Fruit fly (Drosophila melanogaster) whole organism, embryonic: ENCODE data around the gene Rab8.

Experiments used
- ATbp ChIP-seq: fragments of 200-800 bp; sonication (Bioruptor generic); optimal IDR thresholded peaks from 2 replicates; lab custom pipeline; 2017; ENCODE audit warnings: missing biosample characterization, mild to moderate bottlenecking, missing genetic modification characterization, missing genetic modification reagents
- Aef1 ChIP-seq: fragments of 200-800 bp; sonication (Bioruptor generic); IDR thresholded peaks from 3 replicates; pipeline ENCODE4 v1.3.6; 2022; ENCODE audit warnings: missing biosample characterization, missing genetic modification characterization
- Atf6 ChIP-seq: fragments of 200-800 bp; sonication (Bioruptor generic); IDR thresholded peaks from 2 replicates; pipeline ENCODE4 v1.3.6; 2022; ENCODE audit warnings: missing biosample characterization, missing genetic modification characterization
- Awh ChIP-seq: fragments of 200-800 bp; sonication (Bioruptor generic); IDR thresholded peaks from 2 replicates; pipeline ENCODE4, ENCODE4 v1.3.6; 2022; ENCODE audit warnings: missing biosample characterization, missing genetic modification characterization
- B-H1 ChIP-seq: fragments of 200-800 bp; sonication (Bioruptor generic); IDR thresholded peaks from 3 replicates; pipeline ENCODE4 v1.3.6; 2022; ENCODE audit warnings: missing biosample characterization, missing genetic modification characterization
- CG1233 ChIP-seq: fragments of 200-800 bp; sonication (Bioruptor generic); optimal IDR thresholded peaks from 4 replicates; lab custom pipeline; 2018; ENCODE audit warnings: missing biosample characterization, mild to moderate bottlenecking, missing genetic modification characterization
- CG13624 ChIP-seq: fragments of 200-800 bp; sonication (Bioruptor generic); optimal IDR thresholded peaks from 2 replicates; lab custom pipeline; 2016; ENCODE audit warnings: missing biosample characterization, missing genetic modification characterization
- CG13894 ChIP-seq: fragments of 200-800 bp; sonication (Bioruptor generic); optimal IDR thresholded peaks from 3 replicates; lab custom pipeline; 2018; ENCODE audit warnings: missing biosample characterization, mild to moderate bottlenecking, missing genetic modification characterization, moderate library complexity
- CG14710 ChIP-seq: fragments of 200-800 bp; sonication (Bioruptor generic); optimal IDR thresholded peaks from 3 replicates; lab custom pipeline; 2019; ENCODE audit warnings: missing biosample characterization, mild to moderate bottlenecking, missing genetic modification characterization, moderate library complexity
- CG3838 ChIP-seq: fragments of 200-800 bp; sonication (Bioruptor generic); optimal IDR thresholded peaks from 3 replicates; lab custom pipeline; 2016; ENCODE audit warnings: missing biosample characterization, missing genetic modification characterization
- CG7963 ChIP-seq: fragments of 200-800 bp; sonication (Bioruptor generic); IDR thresholded peaks from 3 replicates; pipeline ENCODE4 v1.3.6; 2022; ENCODE audit warnings: missing biosample characterization, missing genetic modification characterization; ENCODE audit not compliant: partially characterized antibody
- CG8290 ChIP-seq, 3 experiments: fragments of 200-800 bp; sonication (Bioruptor generic); optimal IDR thresholded peaks; 2 replicates each; lab custom pipeline; 2016 to 2019; ENCODE audit warnings: missing biosample characterization in 3 of 3, missing genetic modification characterization in 3 of 3, mild to moderate bottlenecking in 2 of 3, moderate library complexity in 1 of 3
- CG8765 ChIP-seq: fragments of 200-800 bp; sonication (Bioruptor generic); IDR thresholded peaks from 2 replicates; pipeline ENCODE4 v1.3.6; 2022; ENCODE audit warnings: missing biosample characterization, missing genetic modification characterization
- CG9876 ChIP-seq: fragments of 200-800 bp; sonication (Bioruptor generic); optimal IDR thresholded peaks from 2 replicates; lab custom pipeline; 2016; ENCODE audit warnings: missing biosample characterization, missing genetic modification characterization
- Dref ChIP-seq: fragments of 200-800 bp; sonication (Bioruptor generic); IDR thresholded peaks from 2 replicates; pipeline ENCODE4 v1.3.6; 2022; ENCODE audit warnings: missing biosample characterization, missing genetic modification characterization
- E2f1 ChIP-seq: fragments of 200-800 bp; sonication (Bioruptor generic); IDR thresholded peaks from 2 replicates; pipeline ENCODE4 v1.3.6; 2022; ENCODE audit warnings: missing biosample characterization, missing genetic modification characterization
- E2f2 ChIP-seq: fragments of 200-800 bp; sonication (Bioruptor generic); IDR thresholded peaks from 2 replicates; pipeline ENCODE4 v1.3.6; 2022; ENCODE audit warnings: missing biosample characterization, missing genetic modification characterization
- Elba2 ChIP-seq: fragments of 200-800 bp; sonication (Bioruptor generic); optimal IDR thresholded peaks from 3 replicates; lab custom pipeline; 2016; ENCODE audit warnings: missing biosample characterization, missing genetic modification characterization
- Hr51 ChIP-seq, 2 experiments: fragments of 200-800 bp; sonication (Bioruptor generic); optimal IDR thresholded peaks; 2 replicates in 1 of 2; 3 replicates in 1 of 2; lab custom pipeline; 2016 to 2018; ENCODE audit warnings: missing biosample characterization in 2 of 2, missing genetic modification characterization in 2 of 2, mild to moderate bottlenecking in 1 of 2, moderate library complexity in 1 of 2
- Hsf ChIP-seq: fragments of 200-800 bp; sonication (Bioruptor generic); optimal IDR thresholded peaks from 3 replicates; lab custom pipeline; 2016; ENCODE audit warnings: missing biosample characterization, missing genetic modification characterization
- Mad ChIP-seq: fragments of 200-800 bp; sonication (Bioruptor generic); optimal IDR thresholded peaks from 2 replicates; lab custom pipeline; 2016; ENCODE audit warnings: missing biosample characterization, missing genetic modification characterization
- Nf-YA ChIP-seq: fragments of 200-800 bp; sonication (Bioruptor generic); IDR thresholded peaks from 2 replicates; pipeline ENCODE4 v1.3.6; 2022; ENCODE audit warnings: missing biosample characterization, missing genetic modification characterization
- NfI ChIP-seq: fragments of 200-800 bp; sonication (Bioruptor generic); optimal IDR thresholded peaks from 3 replicates; lab custom pipeline; 2018; ENCODE audit warnings: missing biosample characterization, mild to moderate bottlenecking, missing genetic modification characterization, moderate library complexity
- Opbp ChIP-seq: fragments of 200-800 bp; sonication (Bioruptor generic); IDR thresholded peaks from 3 replicates; pipeline ENCODE4 v1.3.6; 2022; ENCODE audit warnings: missing biosample characterization, missing genetic modification characterization; ENCODE audit not compliant: partially characterized antibody
- Ptx1 ChIP-seq: fragments of 200-800 bp; sonication (Bioruptor generic); IDR thresholded peaks from 2 replicates; pipeline ENCODE4 v1.3.6; 2022; ENCODE audit warnings: missing biosample characterization, missing genetic modification characterization
- Scr ChIP-seq: fragments of 200-800 bp; sonication (Bioruptor generic); IDR thresholded peaks from 2 replicates; pipeline ENCODE4 v1.3.6; 2022; ENCODE audit warnings: missing biosample characterization, missing genetic modification characterization; ENCODE audit not compliant: partially characterized antibody
- amos ChIP-seq: fragments of 200-800 bp; sonication (Bioruptor generic); IDR thresholded peaks from 2 replicates; pipeline ENCODE4 v1.3.6; 2022; ENCODE audit warnings: missing biosample characterization, missing genetic modification characterization; ENCODE audit not compliant: partially characterized antibody
- aop ChIP-seq: fragments of 200-800 bp; sonication (Bioruptor generic); IDR thresholded peaks from 2 replicates; pipeline ENCODE4 v1.3.6; 2022; ENCODE audit warnings: missing biosample characterization, missing genetic modification characterization
- cg ChIP-seq: fragments of 200-800 bp; sonication (Bioruptor generic); optimal IDR thresholded peaks from 3 replicates; lab custom pipeline; 2019; ENCODE audit warnings: missing biosample characterization, mild to moderate bottlenecking, missing genetic modification characterization, moderate library complexity
- chif ChIP-seq, 2 experiments: fragments of 200-800 bp; sonication (Bioruptor generic); optimal IDR thresholded peaks; 3 replicates each; lab custom pipeline; 2016; ENCODE audit warnings: missing biosample characterization in 2 of 2, missing genetic modification characterization in 2 of 2
- ci ChIP-seq: fragments of 200-800 bp; sonication (Bioruptor generic); IDR thresholded peaks from 3 replicates; pipeline ENCODE4 v1.3.6; 2022; ENCODE audit warnings: missing biosample characterization, missing genetic modification characterization
- crol ChIP-seq: fragments of 200-800 bp; sonication (Bioruptor generic); IDR thresholded peaks from 2 replicates; pipeline ENCODE4 v1.3.6; 2022; ENCODE audit warnings: missing biosample characterization, missing genetic modification characterization
- crp ChIP-seq, 2 experiments: fragments of 200-800 bp; sonication (Bioruptor generic); optimal IDR thresholded peaks; 2 replicates in 1 of 2; 3 replicates in 1 of 2; lab custom pipeline; 2017; ENCODE audit warnings: missing biosample characterization in 2 of 2, missing genetic modification characterization in 2 of 2, mild to moderate bottlenecking in 1 of 2, moderate library complexity in 1 of 2
- hb ChIP-seq: fragments of 200-800 bp; sonication (Bioruptor generic); IDR thresholded peaks from 3 replicates; pipeline ENCODE4 v1.3.6; 2022; ENCODE audit warnings: missing biosample characterization, missing genetic modification characterization; ENCODE audit not compliant: partially characterized antibody
- hbn ChIP-seq: fragments of 200-800 bp; sonication (Bioruptor generic); IDR thresholded peaks from 2 replicates; pipeline ENCODE4 v1.3.6; 2022; ENCODE audit warnings: missing biosample characterization, missing genetic modification characterization; ENCODE audit not compliant: partially characterized antibody
- ind ChIP-seq: fragments of 200-800 bp; sonication (Bioruptor generic); optimal IDR thresholded peaks from 3 replicates; lab custom pipeline; 2016; ENCODE audit warnings: missing biosample characterization, missing genetic modification characterization
- kay ChIP-seq: fragments of 200-800 bp; sonication (Bioruptor generic); optimal IDR thresholded peaks from 2 replicates; lab custom pipeline; 2016; ENCODE audit warnings: missing biosample characterization, missing genetic modification characterization
- ken ChIP-seq: fragments of 200-800 bp; sonication (Bioruptor generic); IDR thresholded peaks from 3 replicates; pipeline ENCODE4 v1.3.6; 2022; ENCODE audit warnings: missing biosample characterization, missing genetic modification characterization
- lbe ChIP-seq: fragments of 200-800 bp; sonication (Bioruptor generic); optimal IDR thresholded peaks from 2 replicates; lab custom pipeline; 2016; ENCODE audit warnings: missing biosample characterization, mild to moderate bottlenecking, missing genetic modification characterization
- lola ChIP-seq, 3 experiments: fragments of >200 bp in 2 of 3; fragments of 200-800 bp in 1 of 3; sonication (Bioruptor generic) in 1 of 3; optimal IDR thresholded peaks; 2 replicates each; lab custom pipeline; 2017 to 2019; ENCODE audit warnings: missing biosample characterization in 3 of 3, missing genetic modification characterization in 3 of 3, mild to moderate bottlenecking in 1 of 3, moderate library complexity in 1 of 3
- pzg ChIP-seq: fragments of 200-800 bp; sonication (Bioruptor generic); optimal IDR thresholded peaks from 3 replicates; lab custom pipeline; 2018; ENCODE audit warnings: missing biosample characterization, mild to moderate bottlenecking, missing genetic modification characterization, moderate library complexity
- tgo ChIP-seq: fragments of 200-800 bp; sonication (Bioruptor generic); IDR thresholded peaks from 3 replicates; pipeline ENCODE4 v1.3.6; 2022; ENCODE audit warnings: missing biosample characterization, missing genetic modification characterization
- unc-4 ChIP-seq: fragments of 200-800 bp; sonication (Bioruptor generic); IDR thresholded peaks from 2 replicates; pipeline ENCODE4 v1.3.6; 2022; ENCODE audit warnings: missing biosample characterization, missing genetic modification characterization; ENCODE audit not compliant: partially characterized antibody
- vfl ChIP-seq: fragments of 200-800 bp; sonication (Bioruptor generic); optimal IDR thresholded peaks from 2 replicates; lab custom pipeline; 2016; ENCODE audit warnings: missing biosample characterization, missing genetic modification characterization
- wor ChIP-seq: fragments of 200-800 bp; sonication (Bioruptor generic); IDR thresholded peaks from 2 replicates; pipeline ENCODE4 v1.3.6; 2022; ENCODE audit warnings: missing biosample characterization, missing genetic modification characterization

The Rab8 gene

dm6 chr3L:19845047-19845906 is 25.6 kb downstream of the Rab8 start, which contains the start of gene Papss (continued):
- 0 out of 2 replicates have a peak, but pooled peaks have one; percentile 25 for TF ChIP-seq Atf6
- peak; percentile 26 for TF ChIP-seq CG13894
- TF ChIP-seq Nf-YA: no peak
- no peak for TF ChIP-seq kay (GFP tag; lab: Kevin White, UChicago)
- TF ChIP-seq CG9876: no peak
- TF ChIP-seq ci (GFP tag; lab: Robert Waterston, UW): peak; percentile 44; the same call in 1 of the 3 replicates
- TF ChIP-seq amos (GFP tag; lab: Robert Waterston, UW): peak; percentile 84
- TF ChIP-seq aop (GFP tag; lab: Robert Waterston, UW): no peak
- TF ChIP-seq Scr (GFP tag; lab: Robert Waterston, UW): peak; percentile 90
- TF ChIP-seq CG14710 (tag; lab: Kevin White, UChicago): peak; percentile 28
- TF ChIP-seq ind (GFP tag; lab: Kevin White, UChicago): no peak
- peak; percentile 40 for TF ChIP-seq pzg
- no peak for TF ChIP-seq lbe (GFP tag; lab: Kevin White, UChicago)
- TF ChIP-seq CG3838 (GFP tag; lab: Kevin White, UChicago): no peak
- no peak for TF ChIP-seq wor
- TF ChIP-seq cg: peak; percentile 90
- TF ChIP-seq B-H1 (GFP tag; lab: Robert Waterston, UW): no peak
- no peak for TF ChIP-seq chif (GFP tag; optimal IDR thresholded peaks at IDR 0.05; lab: Kevin White, UChicago)
- peak; percentile 37; the same call in 1 of the 2 replicates for TF ChIP-seq Ptx1 (GFP tag; lab: Robert Waterston, UW)
- no peak for TF ChIP-seq Hr51 (GFP tag; optimal IDR thresholded peaks at IDR 0.05; lab: Kevin White, UChicago)
- TF ChIP-seq CG1233: peak; percentile 52
- TF ChIP-seq tgo: 0 out of 3 replicates have a peak, but pooled peaks have one; percentile 20
- TF ChIP-seq ATbp (GFP tag; lab: Kevin White, UChicago): peak; percentile 85
- TF ChIP-seq, all 482 proteins: peak for 144

- TF ChIP-seq crol (GFP tag; lab: Robert Waterston, UW) (peak; percentile 50), E2f1 (GFP tag; lab: Robert Waterston, UW) (no peak), CG13624 (no peak), ken (GFP tag; lab: Robert Waterston, UW) (0 out of 3 replicates have a peak, but pooled peaks have one; percentile 32), CG7963 (GFP tag; lab: Robert Waterston, UW) (0 out of 3 replicates have a peak, but pooled peaks have one; percentile 17), Aef1 (GFP tag; lab: Robert Waterston, UW) (no peak)
These were observed 26.4 kb downstream of the Rab8 start for dm6 chr3L:19844507-19844906.

dm6 chr3L:19836375-19836937 is 34.4 kb downstream of the Rab8 start, which contains the start of gene kto:
kto (plus strand) TSS chr3L:19836614.
- TF ChIP-seq crp (GFP tag; optimal IDR thresholded peaks at IDR 0.05; lab: Kevin White, UChicago) (peak in 1 of 2 experiments; percentile 1), ind (GFP tag; lab: Kevin White, UChicago) (no peak), hb (GFP tag; lab: Robert Waterston, UW) (peak; percentile 73; the same call in 2 of the 3 replicates), E2f2 (peak; percentile 97), CG8765 (no peak), CG8290 (GFP tag; optimal IDR thresholded peaks at IDR 0.05; lab: Kevin White, UChicago) (no peak), CG8290 (tag; optimal IDR thresholded peaks at IDR 0.05; lab: Kevin White, UChicago) (no peak), Hsf (no peak), lola (GFP tag; optimal IDR thresholded peaks at IDR 0.05; lab: Kevin White, UChicago) (no peak), vfl (GFP tag; lab: Kevin White, UChicago) (no peak), Elba2 (GFP tag; lab: Kevin White, UChicago) (peak; percentile 20), Opbp (peak; percentile 93), Awh (GFP tag; lab: Robert Waterston, UW) (no peak), CG3838 (GFP tag; lab: Kevin White, UChicago) (no peak), unc-4 (GFP tag; lab: Robert Waterston, UW) (peak; percentile 91), Mad (GFP tag; lab: Kevin White, UChicago) (no peak), CG14710 (tag; lab: Kevin White, UChicago) (peak; percentile 10), hbn (GFP tag; lab: Robert Waterston, UW) (peak; percentile 88), Dref (GFP tag; lab: Robert Waterston, UW) (peak; percentile 90), NfI (GFP tag; lab: Kevin White, UChicago) (no peak)
